Fruit fly (Drosophila melanogaster) Kc167 (cell line): ENCODE results near the gene CG9662.

Experiments
- h ChIP-seq: fragments of >200 bp; optimal IDR thresholded peaks from 3 replicates; lab custom pipeline; 2018; ENCODE audit warnings: missing external identifiers
- insv ChIP-seq: fragments of >200 bp; optimal IDR thresholded peaks from 3 replicates; lab custom pipeline; 2018; ENCODE audit warnings: missing external identifiers

DNA sequence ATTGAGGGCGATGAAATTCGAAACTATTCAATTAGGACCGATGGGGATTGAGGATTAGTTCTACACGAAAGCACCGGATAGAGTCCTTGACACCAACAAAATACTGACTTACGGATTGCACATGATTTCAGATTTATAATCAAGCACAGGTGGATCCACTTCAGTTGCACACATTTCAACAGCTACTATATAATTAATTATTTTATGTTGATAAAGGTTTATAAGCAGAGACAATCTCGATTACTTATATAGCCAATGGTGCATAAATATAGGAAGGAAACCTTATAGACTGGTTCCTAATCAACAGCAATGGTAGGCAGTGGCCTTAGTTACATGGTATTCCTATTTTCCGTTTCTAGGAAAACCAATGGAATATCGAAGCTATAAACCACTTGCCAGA is 8.1 kb downstream of the CG9662 start:
- TF ChIP-seq h (lab: Kevin White, UChicago): no peak
- no peak for TF ChIP-seq insv (lab: Kevin White, UChicago)
